Fruit fly (Drosophila melanogaster) whole organism, prepupa: Measurements from ENCODE around the gene CG43116.

ENCODE experiments used
- Blimp-1 ChIP-seq: fragments of 200-800 bp; sonication (Bioruptor generic); optimal IDR thresholded peaks from 3 replicates; lab custom pipeline; 2017; ENCODE audit warnings: missing biosample characterization, missing genetic modification characterization, mild to moderate bottlenecking, moderate library complexity, missing genetic modification reagents
- CG10669 ChIP-seq: fragments of 200-800 bp; sonication (Bioruptor generic); optimal IDR thresholded peaks from 3 replicates; lab custom pipeline; 2018; ENCODE audit warnings: missing biosample characterization, mild to moderate bottlenecking, missing genetic modification characterization, moderate library complexity
- CG11294 ChIP-seq: fragments of 200-800 bp; sonication (Bioruptor generic); IDR thresholded peaks from 2 replicates; pipeline ENCODE4 v1.3.6; 2022; ENCODE audit warnings: missing biosample characterization, missing genetic modification characterization
- CG11762 ChIP-seq: fragments of 200-800 bp; sonication (Bioruptor generic); optimal IDR thresholded peaks from 3 replicates; lab custom pipeline; 2016; ENCODE audit warnings: missing biosample characterization, missing genetic modification characterization; ENCODE audit not compliant: insufficient read depth
- CG11902 ChIP-seq: fragments of 200-800 bp; sonication (Bioruptor generic); optimal IDR thresholded peaks from 3 replicates; lab custom pipeline; 2016; ENCODE audit warnings: missing biosample characterization, missing genetic modification characterization
- CG15336 ChIP-seq: fragments of 200-800 bp; sonication (Bioruptor generic); IDR thresholded peaks from 2 replicates; pipeline ENCODE4 v1.3.6; 2022; ENCODE audit warnings: missing biosample characterization, missing genetic modification characterization
- CG1621 ChIP-seq: fragments of 200-800 bp; sonication (Bioruptor generic); optimal IDR thresholded peaks from 3 replicates; lab custom pipeline; 2018; ENCODE audit warnings: missing biosample characterization, mild to moderate bottlenecking, missing genetic modification characterization
- CG16779 ChIP-seq: fragments of 200-800 bp; sonication (Bioruptor generic); optimal IDR thresholded peaks from 3 replicates; lab custom pipeline; 2017; ENCODE audit warnings: missing biosample characterization, mild to moderate bottlenecking, missing genetic modification characterization
- CG3032 ChIP-seq: fragments of 200-800 bp; optimal IDR thresholded peaks from 2 replicates; lab custom pipeline; 2019; ENCODE audit warnings: missing biosample characterization, mild to moderate bottlenecking, missing genetic modification characterization, moderate library complexity
- CG31627 ChIP-seq: fragments of 200-800 bp; sonication (Bioruptor generic); optimal IDR thresholded peaks from 3 replicates; lab custom pipeline; 2016; ENCODE audit warnings: missing biosample characterization, missing genetic modification characterization
- CG32006 ChIP-seq: fragments of 200-800 bp; sonication (Bioruptor generic); optimal IDR thresholded peaks from 3 replicates; lab custom pipeline; 2017; ENCODE audit warnings: missing biosample characterization, mild to moderate bottlenecking, missing genetic modification characterization
- CG4318 ChIP-seq: fragments of 200-800 bp; sonication (Bioruptor generic); optimal IDR thresholded peaks from 3 replicates; lab custom pipeline; 2017; ENCODE audit warnings: missing biosample characterization, mild to moderate bottlenecking, missing genetic modification characterization
- CG6163 ChIP-seq: fragments of 200-800 bp; sonication (Bioruptor generic); IDR thresholded peaks from 3 replicates; pipeline ENCODE4 v1.3.6; 2022; ENCODE audit warnings: missing biosample characterization, missing genetic modification characterization
- CG6792 ChIP-seq: fragments of 200-800 bp; sonication (Bioruptor generic); optimal IDR thresholded peaks from 3 replicates; lab custom pipeline; 2016; ENCODE audit warnings: missing biosample characterization, missing genetic modification characterization
- CG7368 ChIP-seq: fragments of 200-800 bp; sonication (Bioruptor generic); optimal IDR thresholded peaks from 3 replicates; lab custom pipeline; 2016; ENCODE audit warnings: missing biosample characterization, missing genetic modification characterization
- CG8119 ChIP-seq: fragments of 200-800 bp; sonication (Bioruptor generic); IDR thresholded peaks from 3 replicates; pipeline ENCODE4 v1.3.6; 2022; ENCODE audit warnings: missing biosample characterization, missing genetic modification characterization
- CG8319 ChIP-seq: fragments of 200-800 bp; sonication (Bioruptor generic); optimal IDR thresholded peaks from 3 replicates; lab custom pipeline; 2016; ENCODE audit warnings: missing biosample characterization, missing genetic modification characterization
- CG8632 ChIP-seq: fragments of 200-800 bp; sonication (Bioruptor generic); optimal IDR thresholded peaks from 3 replicates; lab custom pipeline; 2016; ENCODE audit warnings: missing biosample characterization, missing genetic modification characterization
- Ets21C ChIP-seq: fragments of 200-800 bp; sonication (Bioruptor generic); optimal IDR thresholded peaks from 3 replicates; lab custom pipeline; 2016; ENCODE audit warnings: missing biosample characterization, missing genetic modification characterization
- Ets96B ChIP-seq: fragments of 200-800 bp; optimal IDR thresholded peaks from 2 replicates; lab custom pipeline; 2019; ENCODE audit warnings: missing biosample characterization, mild to moderate bottlenecking, missing genetic modification characterization, moderate library complexity
- Hr4 ChIP-seq: fragments of 200-800 bp; sonication (Bioruptor generic); optimal IDR thresholded peaks from 3 replicates; lab custom pipeline; 2016; ENCODE audit warnings: missing biosample characterization, missing genetic modification characterization
- Met ChIP-seq: fragments of 200-800 bp; sonication (Bioruptor generic); optimal IDR thresholded peaks from 3 replicates; lab custom pipeline; 2016; ENCODE audit warnings: missing biosample characterization, missing genetic modification characterization
- OdsH ChIP-seq: fragments of 200-800 bp; sonication (Bioruptor generic); optimal IDR thresholded peaks from 3 replicates; lab custom pipeline; 2016; ENCODE audit warnings: missing biosample characterization, missing genetic modification characterization
- Smox ChIP-seq: fragments of 200-800 bp; sonication (Bioruptor generic); optimal IDR thresholded peaks from 3 replicates; lab custom pipeline; 2016; ENCODE audit warnings: missing biosample characterization, missing genetic modification characterization
- Sox102F ChIP-seq: fragments of 200-800 bp; sonication (Bioruptor generic); optimal IDR thresholded peaks from 2 replicates; lab custom pipeline; 2016; ENCODE audit warnings: missing biosample characterization, mild to moderate bottlenecking, missing genetic modification characterization
- Sox15 ChIP-seq: fragments of 200-800 bp; sonication (Bioruptor generic); optimal IDR thresholded peaks from 3 replicates; lab custom pipeline; 2016; ENCODE audit warnings: missing biosample characterization, missing genetic modification characterization
- achi ChIP-seq: fragments of 200-800 bp; sonication (Bioruptor generic); optimal IDR thresholded peaks from 3 replicates; lab custom pipeline; 2016; ENCODE audit warnings: missing biosample characterization, missing genetic modification characterization
- dsx ChIP-seq: fragments of 200-800 bp; optimal IDR thresholded peaks from 3 replicates; lab custom pipeline; 2019; ENCODE audit warnings: missing biosample characterization, mild to moderate bottlenecking, missing genetic modification characterization, moderate library complexity; ENCODE audit not compliant: poor library complexity, severe bottlenecking
- esn ChIP-seq: fragments of 200-800 bp; sonication (Bioruptor generic); optimal IDR thresholded peaks from 2 replicates; lab custom pipeline; 2016; ENCODE audit warnings: missing biosample characterization, mild to moderate bottlenecking, missing genetic modification characterization, moderate library complexity
- fd59A ChIP-seq: fragments of 200-800 bp; sonication (Bioruptor generic); optimal IDR thresholded peaks from 2 replicates; lab custom pipeline; 2017; ENCODE audit warnings: missing biosample characterization, mild to moderate bottlenecking, missing genetic modification characterization, missing genetic modification reagents
- fd85E ChIP-seq: fragments of 200-800 bp; sonication (Bioruptor generic); optimal IDR thresholded peaks from 3 replicates; lab custom pipeline; 2016; ENCODE audit warnings: missing biosample characterization, missing genetic modification characterization
- fkh ChIP-seq: fragments of 200-800 bp; sonication (Bioruptor generic); optimal IDR thresholded peaks from 3 replicates; lab custom pipeline; 2017; ENCODE audit warnings: missing biosample characterization, mild to moderate bottlenecking, missing genetic modification characterization, moderate library complexity
- lz ChIP-seq: fragments of 200-800 bp; sonication (Bioruptor generic); optimal IDR thresholded peaks from 3 replicates; lab custom pipeline; 2016; ENCODE audit warnings: missing biosample characterization, missing genetic modification characterization
- salr ChIP-seq, 2 experiments: fragments of 200-800 bp; sonication (Bioruptor generic); optimal IDR thresholded peaks; 3 replicates each; lab custom pipeline; 2016 to 2018; ENCODE audit warnings: missing biosample characterization in 2 of 2, missing genetic modification characterization in 2 of 2, mild to moderate bottlenecking in 1 of 2
- spab ChIP-seq: fragments of 200-800 bp; sonication (Bioruptor generic); optimal IDR thresholded peaks from 2 replicates; lab custom pipeline; 2017; ENCODE audit warnings: missing biosample characterization, mild to moderate bottlenecking, missing genetic modification characterization, missing genetic modification reagents
- ss ChIP-seq, 2 experiments: fragments of 200-800 bp; sonication (Bioruptor generic); optimal IDR thresholded peaks; 2 replicates in 1 of 2; 3 replicates in 1 of 2; lab custom pipeline; 2017 to 2018; ENCODE audit warnings: mild to moderate bottlenecking in 2 of 2, missing biosample characterization in 2 of 2, missing genetic modification characterization in 2 of 2, moderate library complexity in 1 of 2
- topi ChIP-seq: fragments of 200-800 bp; sonication (Bioruptor generic); optimal IDR thresholded peaks from 3 replicates; lab custom pipeline; 2016; ENCODE audit warnings: missing biosample characterization, missing genetic modification characterization
- vri ChIP-seq: fragments of 200-800 bp; sonication (Bioruptor generic); optimal IDR thresholded peaks from 3 replicates; lab custom pipeline; 2016; ENCODE audit warnings: missing biosample characterization, mild to moderate bottlenecking, missing genetic modification characterization

CG43116 gene

DNA sequence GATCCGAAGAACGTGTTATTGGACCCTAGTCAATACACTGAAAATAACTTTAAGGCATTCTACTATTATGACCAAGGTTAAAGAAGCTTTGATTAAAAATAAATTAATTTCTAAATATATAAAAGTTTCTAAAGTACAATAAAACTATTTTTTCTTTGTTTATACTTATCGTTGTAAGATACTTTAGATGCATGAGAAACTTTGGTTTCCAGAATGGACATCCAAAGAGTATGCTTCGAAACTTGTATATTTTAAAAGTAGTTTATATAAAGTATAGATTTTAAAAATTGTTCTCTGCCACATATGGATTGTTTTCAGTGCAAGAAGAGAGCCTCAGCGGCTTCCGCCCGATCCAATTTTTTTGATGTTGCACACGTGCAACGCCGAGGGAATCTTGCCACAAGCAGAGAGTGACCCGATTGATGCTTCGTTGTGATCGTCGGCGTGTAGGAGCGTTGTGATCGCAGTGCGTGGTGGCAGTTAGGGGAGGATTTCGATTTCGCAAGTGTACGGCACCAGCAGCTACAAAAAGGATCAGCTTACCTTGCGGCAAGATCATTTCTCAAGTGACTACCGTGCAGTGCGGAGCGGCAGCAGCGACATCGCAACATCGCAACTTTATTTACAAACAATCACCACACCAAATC lies 395 bp upstream of the CG43116 start (continued):
- TF ChIP-seq Ets21C (GFP tag; lab: Kevin White, UChicago), result peak; percentile 58
- peak; percentile 89 for TF ChIP-seq Met (GFP tag; lab: Kevin White, UChicago)
- TF ChIP-seq CG6163 (GFP tag; lab: Robert Waterston, UW), result peak; percentile 80
- TF ChIP-seq Sox15 (GFP tag; lab: Kevin White, UChicago), result peak; percentile 87
- TF ChIP-seq fd85E (GFP tag; lab: Kevin White, UChicago), result peak; percentile 63
- peak; percentile 75 for TF ChIP-seq CG4318
- peak; percentile 77 for TF ChIP-seq Sox102F (GFP tag; lab: Kevin White, UChicago)
- peak; percentile 85 for TF ChIP-seq CG16779 (tag; lab: Kevin White, UChicago)
- peak; percentile 96 for TF ChIP-seq CG8632 (GFP tag; lab: Kevin White, UChicago)
- peak; percentile 89 to 97 for TF ChIP-seq ss (GFP tag; optimal IDR thresholded peaks at IDR 0.05; lab: Kevin White, UChicago)
- peak; percentile 93 for TF ChIP-seq CG10669 (GFP tag; lab: Kevin White, UChicago)
- TF ChIP-seq CG3032 (tag; lab: Kevin White, UChicago), result peak; percentile 98
- peak; percentile 84 for TF ChIP-seq CG11902 (GFP tag; lab: Kevin White, UChicago)
- peak; percentile 90 for TF ChIP-seq esn (GFP tag; lab: Kevin White, UChicago)
- peak; percentile 64 for TF ChIP-seq CG1621 (tag; lab: Kevin White, UChicago)
- peak; percentile 90 for TF ChIP-seq CG11762 (GFP tag; lab: Kevin White, UChicago)
- peak; percentile 67 for TF ChIP-seq vri (GFP tag; lab: Kevin White, UChicago)
- peak; percentile 80 for TF ChIP-seq CG15336 (GFP tag; lab: Robert Waterston, UW)
- peak; percentile 66 for TF ChIP-seq CG7368 (GFP tag; lab: Kevin White, UChicago)
- TF ChIP-seq CG31627 (GFP tag; lab: Kevin White, UChicago), result peak; percentile 66
- TF ChIP-seq fd59A (GFP tag; lab: Kevin White, UChicago), result peak; percentile 92
- TF ChIP-seq salr (GFP tag; optimal IDR thresholded peaks at IDR 0.05; lab: Kevin White, UChicago), result peak; percentile 83 to 89
- TF ChIP-seq CG32006 (GFP tag; lab: Kevin White, UChicago), result peak; percentile 89
- peak; percentile 93 for TF ChIP-seq OdsH (GFP tag; lab: Kevin White, UChicago)
- TF ChIP-seq achi, result peak; percentile 95
- peak; percentile 86 for TF ChIP-seq topi (GFP tag; lab: Kevin White, UChicago)
- TF ChIP-seq CG6792 (GFP tag; lab: Kevin White, UChicago), result peak; percentile 87
- peak; percentile 96 for TF ChIP-seq spab
- no peak for TF ChIP-seq fkh (GFP tag; lab: Kevin White, UChicago)
- peak; percentile 91 for TF ChIP-seq CG8119 (GFP tag; lab: Robert Waterston, UW)
- TF ChIP-seq Blimp-1 (GFP tag; lab: Kevin White, UChicago), result peak; percentile 86
- TF ChIP-seq lz (GFP tag; lab: Kevin White, UChicago), result peak; percentile 71
- TF ChIP-seq Ets96B (tag; lab: Kevin White, UChicago), result peak; percentile 97
- peak; percentile 94 for TF ChIP-seq dsx
- no peak; the same call in 1 of the 2 replicates for TF ChIP-seq CG11294 (GFP tag; lab: Robert Waterston, UW)
- TF ChIP-seq Hr4 (GFP tag; lab: Kevin White, UChicago), result peak; percentile 70
- peak; percentile 68 for TF ChIP-seq CG8319 (GFP tag; lab: Kevin White, UChicago)
- peak; percentile 83 for TF ChIP-seq Smox (GFP tag; lab: Kevin White, UChicago)

DNA sequence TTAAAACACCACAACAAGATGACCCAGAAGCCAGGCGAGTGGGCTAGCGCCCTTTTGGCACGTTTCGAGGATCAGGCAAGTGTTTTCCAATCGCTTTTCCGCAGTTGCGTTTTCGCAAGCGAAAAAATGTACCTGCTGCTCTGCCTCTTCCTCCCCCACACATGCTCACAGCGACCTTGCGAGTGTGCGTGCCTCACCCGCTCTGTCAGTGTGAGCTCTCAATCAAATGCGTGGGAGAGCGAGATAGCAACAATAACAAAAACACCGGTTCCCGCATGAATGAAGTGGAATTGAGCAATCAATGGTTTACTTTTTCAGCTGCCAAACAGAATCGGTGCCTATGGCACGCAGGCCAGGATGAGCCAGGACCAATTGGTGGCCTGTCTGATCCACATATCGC lies 13.5 kb downstream of the CG43116 start:
- 0 out of 3 replicates have a peak, but pooled peaks have one; percentile 20 for TF ChIP-seq CG6163 (GFP tag; lab: Robert Waterston, UW)
- no peak for TF ChIP-seq lz (GFP tag; lab: Kevin White, UChicago)
